Fruit fly (Drosophila melanogaster) whole organism, prepupa: ENCODE results near the gene pigeon.
A peak's percentile ranks its signal among the peaks of the same experiment; 100 is the strongest.

Experiments used
- CG15336 ChIP-seq: fragments of 200-800 bp; sonication (Bioruptor generic); IDR thresholded peaks from 2 replicates; pipeline ENCODE4 v1.3.6; 2022; ENCODE audit warnings: missing biosample characterization, missing genetic modification characterization
- CG16779 ChIP-seq: fragments of 200-800 bp; sonication (Bioruptor generic); optimal IDR thresholded peaks from 3 replicates; lab custom pipeline; 2017; ENCODE audit warnings: missing biosample characterization, mild to moderate bottlenecking, missing genetic modification characterization
- CG31627 ChIP-seq: fragments of 200-800 bp; sonication (Bioruptor generic); optimal IDR thresholded peaks from 3 replicates; lab custom pipeline; 2016; ENCODE audit warnings: missing biosample characterization, missing genetic modification characterization
- CG32006 ChIP-seq: fragments of 200-800 bp; sonication (Bioruptor generic); optimal IDR thresholded peaks from 3 replicates; lab custom pipeline; 2017; ENCODE audit warnings: missing biosample characterization, mild to moderate bottlenecking, missing genetic modification characterization
- CG3919 ChIP-seq: fragments of 200-800 bp; sonication (Bioruptor generic); optimal IDR thresholded peaks from 3 replicates; lab custom pipeline; 2016; ENCODE audit warnings: missing biosample characterization, missing genetic modification characterization
- CG6163 ChIP-seq: fragments of 200-800 bp; sonication (Bioruptor generic); IDR thresholded peaks from 3 replicates; pipeline ENCODE4 v1.3.6; 2022; ENCODE audit warnings: missing biosample characterization, missing genetic modification characterization
- CG6792 ChIP-seq: fragments of 200-800 bp; sonication (Bioruptor generic); optimal IDR thresholded peaks from 3 replicates; lab custom pipeline; 2016; ENCODE audit warnings: missing biosample characterization, missing genetic modification characterization
- CG6808 ChIP-seq: fragments of 200-800 bp; sonication (Bioruptor generic); optimal IDR thresholded peaks from 3 replicates; lab custom pipeline; 2017; ENCODE audit warnings: missing biosample characterization, missing genetic modification characterization, mild to moderate bottlenecking, moderate library complexity, missing genetic modification reagents
- CG6854 ChIP-seq: fragments of 200-800 bp; sonication (Bioruptor generic); optimal IDR thresholded peaks from 2 replicates; lab custom pipeline; 2017; ENCODE audit warnings: missing biosample characterization, mild to moderate bottlenecking, missing genetic modification characterization
- CG7368 ChIP-seq: fragments of 200-800 bp; sonication (Bioruptor generic); optimal IDR thresholded peaks from 3 replicates; lab custom pipeline; 2016; ENCODE audit warnings: missing biosample characterization, missing genetic modification characterization
- CG8119 ChIP-seq: fragments of 200-800 bp; sonication (Bioruptor generic); IDR thresholded peaks from 3 replicates; pipeline ENCODE4 v1.3.6; 2022; ENCODE audit warnings: missing biosample characterization, missing genetic modification characterization
- CG8319 ChIP-seq: fragments of 200-800 bp; sonication (Bioruptor generic); optimal IDR thresholded peaks from 3 replicates; lab custom pipeline; 2016; ENCODE audit warnings: missing biosample characterization, missing genetic modification characterization
- CG9139 ChIP-seq: fragments of 200-800 bp; sonication (Bioruptor generic); optimal IDR thresholded peaks from 3 replicates; lab custom pipeline; 2017; ENCODE audit warnings: missing biosample characterization, mild to moderate bottlenecking, missing genetic modification characterization
- Eip75B ChIP-seq: fragments of 200-800 bp; sonication (Bioruptor generic); optimal IDR thresholded peaks from 3 replicates; lab custom pipeline; 2016; ENCODE audit warnings: missing biosample characterization, missing genetic modification characterization
- Eip78C ChIP-seq: fragments of 200-800 bp; sonication (Bioruptor generic); peaks from one replicate; lab custom pipeline; 2016; ENCODE audit warnings: missing biosample characterization, missing genetic modification characterization
- Ets96B ChIP-seq: fragments of 200-800 bp; optimal IDR thresholded peaks from 2 replicates; lab custom pipeline; 2019; ENCODE audit warnings: missing biosample characterization, mild to moderate bottlenecking, missing genetic modification characterization, moderate library complexity
- Gug ChIP-seq: fragments of 200-800 bp; sonication (Bioruptor generic); IDR thresholded peaks from 2 replicates; pipeline ENCODE4 v1.3.6; 2022; ENCODE audit warnings: missing biosample characterization, missing genetic modification characterization
- Hr39 ChIP-seq: fragments of 200-800 bp; sonication (Bioruptor generic); optimal IDR thresholded peaks from 2 replicates; lab custom pipeline; 2016; ENCODE audit warnings: missing biosample characterization, missing genetic modification characterization
- Sox15 ChIP-seq: fragments of 200-800 bp; sonication (Bioruptor generic); optimal IDR thresholded peaks from 3 replicates; lab custom pipeline; 2016; ENCODE audit warnings: missing biosample characterization, missing genetic modification characterization
- achi ChIP-seq: fragments of 200-800 bp; sonication (Bioruptor generic); optimal IDR thresholded peaks from 3 replicates; lab custom pipeline; 2016; ENCODE audit warnings: missing biosample characterization, missing genetic modification characterization
- dsx ChIP-seq: fragments of 200-800 bp; optimal IDR thresholded peaks from 3 replicates; lab custom pipeline; 2019; ENCODE audit warnings: missing biosample characterization, mild to moderate bottlenecking, missing genetic modification characterization, moderate library complexity; ENCODE audit not compliant: poor library complexity, severe bottlenecking
- eg ChIP-seq: fragments of 200-800 bp; sonication (Bioruptor generic); IDR thresholded peaks from 3 replicates; pipeline ENCODE4 v1.3.6; 2022; ENCODE audit warnings: missing biosample characterization, missing genetic modification characterization
- esn ChIP-seq: fragments of 200-800 bp; sonication (Bioruptor generic); optimal IDR thresholded peaks from 2 replicates; lab custom pipeline; 2016; ENCODE audit warnings: missing biosample characterization, mild to moderate bottlenecking, missing genetic modification characterization, moderate library complexity
- fkh ChIP-seq: fragments of 200-800 bp; sonication (Bioruptor generic); optimal IDR thresholded peaks from 3 replicates; lab custom pipeline; 2017; ENCODE audit warnings: missing biosample characterization, mild to moderate bottlenecking, missing genetic modification characterization, moderate library complexity
- ss ChIP-seq, 2 experiments: fragments of 200-800 bp; sonication (Bioruptor generic); optimal IDR thresholded peaks; 2 replicates in 1 of 2; 3 replicates in 1 of 2; lab custom pipeline; 2017 to 2018; ENCODE audit warnings: mild to moderate bottlenecking in 2 of 2, missing biosample characterization in 2 of 2, missing genetic modification characterization in 2 of 2, moderate library complexity in 1 of 2
- svp ChIP-seq: fragments of 200-800 bp; sonication (Bioruptor generic); peaks from one replicate; lab custom pipeline; 2016; ENCODE audit warnings: missing biosample characterization, missing genetic modification characterization
- topi ChIP-seq: fragments of 200-800 bp; sonication (Bioruptor generic); optimal IDR thresholded peaks from 3 replicates; lab custom pipeline; 2016; ENCODE audit warnings: missing biosample characterization, missing genetic modification characterization
- vri ChIP-seq: fragments of 200-800 bp; sonication (Bioruptor generic); optimal IDR thresholded peaks from 3 replicates; lab custom pipeline; 2016; ENCODE audit warnings: missing biosample characterization, mild to moderate bottlenecking, missing genetic modification characterization

The pigeon gene

DNA sequence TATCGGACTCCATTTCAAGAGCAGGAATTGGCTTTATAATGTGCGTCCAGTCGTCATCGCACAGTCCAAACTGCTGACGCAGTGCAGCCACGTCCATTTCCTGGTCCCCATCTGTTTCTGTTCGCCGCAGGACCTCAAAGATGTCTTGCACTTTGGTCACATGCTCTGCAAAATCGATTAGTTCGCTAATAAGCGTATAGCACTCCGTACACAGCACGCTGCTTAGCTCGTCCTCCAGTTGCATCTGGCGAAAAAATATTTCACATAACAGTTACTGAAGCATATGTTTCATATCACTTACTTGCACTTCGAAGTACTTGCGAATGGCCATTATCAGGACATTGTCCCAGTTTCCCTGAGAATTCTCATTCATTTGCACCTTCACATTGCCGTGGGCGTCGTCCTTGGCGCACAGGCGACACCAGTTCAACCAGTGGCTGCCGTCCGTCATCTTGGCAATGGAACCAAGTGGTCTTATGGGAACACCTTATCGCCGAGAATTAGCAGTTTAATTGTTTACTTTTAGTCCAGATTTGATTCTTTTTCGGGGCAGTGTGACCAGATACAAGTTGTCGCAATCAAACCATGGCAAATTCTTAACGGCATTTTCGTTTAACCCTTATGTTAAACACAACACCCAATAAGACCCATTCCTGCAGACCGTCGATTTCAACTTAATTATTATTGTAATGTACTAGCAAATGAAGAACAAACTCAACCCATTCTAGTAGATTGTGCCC is 4.5 kb upstream of the pigeon start, which contains the start of gene CG17568:
TSS of gene CG17568 (minus strand) at position 550 of the 740 bp plus-strand sequence.
- TF ChIP-seq vri (GFP tag; lab: Kevin White, UChicago), result no peak
- peak; percentile 3 for TF ChIP-seq esn (GFP tag; lab: Kevin White, UChicago)
- peak; percentile 69 for TF ChIP-seq fkh (GFP tag; lab: Kevin White, UChicago)
- no peak for TF ChIP-seq CG32006 (GFP tag; lab: Kevin White, UChicago)
- peak; percentile 62 for TF ChIP-seq Eip78C (GFP tag; lab: Kevin White, UChicago)

DNA sequence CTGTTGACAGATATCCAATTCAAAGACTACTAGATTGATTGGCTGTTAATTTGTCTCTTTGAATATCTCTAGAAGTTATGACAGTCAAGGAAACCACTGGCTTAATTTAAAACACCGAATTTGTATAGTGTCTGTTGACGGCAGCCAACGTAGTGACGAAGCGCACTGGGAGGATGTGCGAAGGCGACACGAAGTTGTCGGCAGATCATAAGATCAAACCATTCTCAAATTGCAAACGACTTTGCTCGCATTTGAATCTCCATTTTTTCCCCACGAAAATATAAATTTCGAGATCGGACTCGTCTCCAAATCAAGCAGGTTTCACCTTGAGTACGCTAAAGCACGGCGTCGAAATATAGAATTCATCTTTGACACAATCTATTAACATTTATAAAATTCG is 3.1 kb upstream of the pigeon start, which contains the start of gene CG42688:
TSS of gene CG42688 (minus strand) at position 101 of the 400 bp plus-strand sequence.
- TF ChIP-seq CG32006 (GFP tag; lab: Kevin White, UChicago), result no peak
- TF ChIP-seq, all 60 proteins: peak for 0

DNA sequence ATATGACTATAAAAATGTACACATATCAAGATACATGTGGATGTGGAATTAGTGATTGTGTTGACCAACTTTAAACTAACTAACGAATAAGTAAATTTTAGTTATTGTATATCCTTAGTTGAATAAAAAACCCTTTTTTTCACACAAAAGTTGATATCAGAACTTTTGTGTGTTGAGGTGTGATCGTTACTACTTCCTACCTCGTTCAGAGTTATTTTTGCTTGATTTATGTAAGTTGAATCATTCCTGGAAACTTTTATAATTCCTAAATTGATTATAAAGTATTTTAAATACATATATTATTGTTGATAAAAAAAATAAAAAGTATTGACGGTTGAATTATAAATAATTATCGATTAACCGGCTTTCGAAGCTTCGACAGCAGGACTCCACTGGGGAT is 2.2 kb upstream of the pigeon start, which contains the start of gene CG46059:
TSS of gene CG46059 (minus strand) at position 101 of the 400 bp plus-strand sequence.
- TF ChIP-seq CG6854 (GFP tag; lab: Kevin White, UChicago), result no peak
- TF ChIP-seq CG15336, result no peak
- no peak for TF ChIP-seq topi (GFP tag; lab: Kevin White, UChicago)
- no peak for TF ChIP-seq CG7368 (GFP tag; lab: Kevin White, UChicago)
- no peak for TF ChIP-seq CG3919 (GFP tag; lab: Kevin White, UChicago)
- TF ChIP-seq, all 60 proteins: peak for 0

DNA sequence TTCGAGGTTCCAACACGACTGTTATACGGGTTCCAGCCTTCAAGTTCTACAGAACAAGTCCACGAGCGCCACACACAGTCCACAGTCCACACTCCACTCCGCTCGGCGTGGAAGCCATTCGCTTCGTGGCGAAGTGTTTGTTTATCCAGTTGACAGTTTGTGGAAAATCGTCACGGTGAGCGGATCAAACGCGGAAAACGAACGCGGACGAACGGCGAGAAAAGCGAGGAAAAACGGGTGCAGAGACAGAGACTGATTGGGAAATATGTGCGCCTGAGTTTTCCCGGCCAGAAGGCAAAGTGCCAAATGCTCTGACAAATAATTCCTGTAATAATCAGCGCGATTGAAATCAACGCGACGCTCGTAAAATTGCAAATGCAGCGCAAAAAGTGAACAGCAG is 4.4 kb downstream of the pigeon start, which contains the start of gene drl:
TSS of gene drl (plus strand) at position 148 of the 400 bp plus-strand sequence.
- TF ChIP-seq esn (GFP tag; lab: Kevin White, UChicago) (peak; percentile 38), Eip75B (GFP tag; lab: Kevin White, UChicago) (peak; percentile 35), CG9139 (GFP tag; lab: Kevin White, UChicago) (peak; percentile 4), CG6163 (GFP tag; lab: Robert Waterston, UW) (peak; percentile 61), CG8319 (GFP tag; lab: Kevin White, UChicago) (no peak), CG6854 (GFP tag; lab: Kevin White, UChicago) (peak; percentile 42), CG15336 (peak; percentile 31; the same call in 1 of the 2 replicates), CG16779 (no peak), CG3919 (GFP tag; lab: Kevin White, UChicago) (peak; percentile 59), ss (GFP tag; optimal IDR thresholded peaks at IDR 0.05; lab: Kevin White, UChicago) (peak in 1 of 2 experiments; percentile 56), CG7368 (GFP tag; lab: Kevin White, UChicago) (no peak), fkh (GFP tag; lab: Kevin White, UChicago) (peak; percentile 93), eg (GFP tag; lab: Robert Waterston, UW) (peak; percentile 54; the same call in 1 of the 3 replicates), CG8119 (GFP tag; lab: Robert Waterston, UW) (0 out of 3 replicates have a peak, but pooled peaks have one; percentile 28), Eip78C (GFP tag; lab: Kevin White, UChicago) (peak; percentile 81), achi (GFP tag; lab: Kevin White, UChicago) (peak; percentile 35), Ets96B (no peak), svp (no peak), CG6792 (GFP tag; lab: Kevin White, UChicago) (no peak), Hr39 (GFP tag; lab: Kevin White, UChicago) (no peak), dsx (GFP tag; lab: Kevin White, UChicago) (no peak), CG6808 (peak; percentile 8)

DNA sequence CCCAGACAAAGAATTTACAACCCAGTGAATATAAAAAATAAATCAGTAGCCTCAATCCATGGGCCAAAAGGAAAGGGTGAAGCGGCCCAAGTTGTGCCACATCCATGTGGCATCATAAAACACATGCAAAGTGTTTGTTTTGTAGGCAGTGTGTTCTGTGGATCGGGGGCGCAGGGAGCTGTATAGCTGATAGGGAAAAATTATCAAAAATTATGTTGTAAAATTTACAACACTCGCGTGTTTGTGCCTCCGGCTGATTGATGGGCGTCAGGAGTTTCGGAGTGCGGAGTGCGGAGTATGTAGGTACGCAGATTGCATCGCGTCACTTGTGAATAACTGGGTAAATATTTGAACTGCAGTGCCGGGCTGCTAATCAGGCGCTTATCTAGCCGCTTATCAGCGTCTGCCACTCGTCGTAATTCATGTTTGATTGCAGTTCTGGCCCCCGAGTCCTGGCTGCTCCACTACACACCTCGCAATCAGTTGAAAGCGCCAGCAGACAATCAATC is 6.0 kb downstream of the pigeon start:
- TF ChIP-seq fkh (GFP tag; lab: Kevin White, UChicago) (peak; percentile 84), Eip78C (GFP tag; lab: Kevin White, UChicago) (peak; percentile 66), dsx (GFP tag; lab: Kevin White, UChicago) (peak; percentile 30), Sox15 (no peak), CG31627 (no peak), Gug (GFP tag; lab: Robert Waterston, UW) (0 out of 2 replicates have a peak, but pooled peaks have one; percentile 19)
